Fruit fly (Drosophila melanogaster) whole organism, embryonic: Measurements from ENCODE around the gene CG6790.
A peak's percentile ranks its signal among the peaks of the same experiment; 100 is the strongest.

ENCODE experiments used
- Abd-B ChIP-seq: fragments of 200-800 bp; sonication (Bioruptor generic); optimal IDR thresholded peaks from 2 replicates; lab custom pipeline; 2018; ENCODE audit warnings: missing biosample characterization, mild to moderate bottlenecking, missing genetic modification characterization, moderate library complexity
- CG10543 ChIP-seq: fragments of 200-800 bp; sonication (Bioruptor generic); optimal IDR thresholded peaks from 3 replicates; lab custom pipeline; 2017; ENCODE audit warnings: missing biosample characterization, mild to moderate bottlenecking, missing genetic modification characterization, moderate library complexity
- CG10979 ChIP-seq: fragments of 200-800 bp; sonication (Bioruptor generic); optimal IDR thresholded peaks from 2 replicates; lab custom pipeline; 2018; ENCODE audit warnings: missing biosample characterization, mild to moderate bottlenecking, missing genetic modification characterization, moderate library complexity
- CG11723 ChIP-seq: fragments of 200-800 bp; sonication (Bioruptor generic); optimal IDR thresholded peaks from 2 replicates; lab custom pipeline; 2017; ENCODE audit warnings: missing biosample characterization, mild to moderate bottlenecking, missing genetic modification characterization
- CG12071 ChIP-seq: fragments of 200-800 bp; sonication (Bioruptor generic); optimal IDR thresholded peaks from 3 replicates; lab custom pipeline; 2018; ENCODE audit warnings: missing biosample characterization, mild to moderate bottlenecking, missing genetic modification characterization
- CG12104 ChIP-seq: fragments of 200-800 bp; sonication (Bioruptor generic); optimal IDR thresholded peaks from 3 replicates; lab custom pipeline; 2016; ENCODE audit warnings: missing biosample characterization, missing genetic modification characterization
- CG12236 ChIP-seq: fragments of 200-800 bp; sonication (Bioruptor generic); optimal IDR thresholded peaks from 2 replicates; lab custom pipeline; 2016; ENCODE audit warnings: missing biosample characterization, missing genetic modification characterization
- CG13296 ChIP-seq: fragments of 200-800 bp; sonication (Bioruptor generic); optimal IDR thresholded peaks from 3 replicates; lab custom pipeline; 2018; ENCODE audit warnings: missing biosample characterization, mild to moderate bottlenecking, missing genetic modification characterization
- CG14667 ChIP-seq: fragments of 200-800 bp; sonication (Bioruptor generic); IDR thresholded peaks from 2 replicates; pipeline ENCODE4 v1.3.6; 2022; ENCODE audit warnings: missing biosample characterization, missing genetic modification characterization
- CG1603 ChIP-seq: fragments of 200-800 bp; sonication (Bioruptor generic); optimal IDR thresholded peaks from 2 replicates; lab custom pipeline; 2019; ENCODE audit warnings: missing biosample characterization, mild to moderate bottlenecking, missing genetic modification characterization, moderate library complexity
- CG2199 ChIP-seq: fragments of 200-800 bp; sonication (Bioruptor generic); IDR thresholded peaks from 3 replicates; pipeline ENCODE4 v1.3.6; 2022; ENCODE audit warnings: missing biosample characterization, missing genetic modification characterization
- CG2202 ChIP-seq: fragments of 200-800 bp; sonication (Bioruptor generic); optimal IDR thresholded peaks from 2 replicates; lab custom pipeline; 2018; ENCODE audit warnings: missing biosample characterization, mild to moderate bottlenecking, missing genetic modification characterization
- CG2889 ChIP-seq: fragments of 200-800 bp; sonication (Bioruptor generic); IDR thresholded peaks from 3 replicates; pipeline ENCODE4 v1.3.6; 2022; ENCODE audit warnings: missing biosample characterization, missing genetic modification characterization
- CG7928 ChIP-seq: fragments of 200-800 bp; sonication (Bioruptor generic); optimal IDR thresholded peaks from 2 replicates; lab custom pipeline; 2017; ENCODE audit warnings: missing biosample characterization, mild to moderate bottlenecking, missing genetic modification characterization
- CG8478 ChIP-seq: fragments of >200 bp; optimal IDR thresholded peaks from 2 replicates; lab custom pipeline; 2018
- CG9437 ChIP-seq: fragments of 200-800 bp; sonication (Bioruptor generic); optimal IDR thresholded peaks from 2 replicates; lab custom pipeline; 2018; ENCODE audit warnings: missing biosample characterization, mild to moderate bottlenecking, missing genetic modification characterization
- CoRest ChIP-seq: fragments of 200-800 bp; sonication (Bioruptor generic); optimal IDR thresholded peaks from 3 replicates; lab custom pipeline; 2018; ENCODE audit warnings: missing biosample characterization, mild to moderate bottlenecking, missing genetic modification characterization, moderate library complexity
- Dip2 ChIP-seq: fragments of 200-800 bp; sonication (Bioruptor generic); IDR thresholded peaks from 2 replicates; pipeline ENCODE4 v1.3.6; 2022; ENCODE audit warnings: missing biosample characterization, missing genetic modification characterization
- Ets65A ChIP-seq: fragments of 200-800 bp; sonication (Bioruptor generic); peaks from one replicate; lab custom pipeline; 2016; ENCODE audit warnings: missing biosample characterization, missing genetic modification characterization
- Fer3 ChIP-seq: fragments of 200-800 bp; sonication (Bioruptor generic); optimal IDR thresholded peaks from 2 replicates; lab custom pipeline; 2018; ENCODE audit warnings: missing biosample characterization, mild to moderate bottlenecking, missing genetic modification characterization, moderate library complexity
- HLHmδ ChIP-seq: fragments of 200-800 bp; sonication (Bioruptor generic); optimal IDR thresholded peaks from 2 replicates; lab custom pipeline; 2018; ENCODE audit warnings: missing biosample characterization, mild to moderate bottlenecking, missing genetic modification characterization, moderate library complexity
- Hmx ChIP-seq: fragments of 200-800 bp; sonication (Bioruptor generic); optimal IDR thresholded peaks from 2 replicates; lab custom pipeline; 2016; ENCODE audit warnings: missing biosample characterization, missing genetic modification characterization
- Lpt ChIP-seq: fragments of >200 bp; optimal IDR thresholded peaks from 2 replicates; lab custom pipeline; 2018; ENCODE audit warnings: missing biosample characterization, missing genetic modification characterization
- MESR4 ChIP-seq: fragments of 200-800 bp; sonication (Bioruptor generic); optimal IDR thresholded peaks from 2 replicates; lab custom pipeline; 2018; ENCODE audit warnings: missing biosample characterization, mild to moderate bottlenecking, missing genetic modification characterization, moderate library complexity
- Med ChIP-seq: fragments of 200-800 bp; sonication (Bioruptor generic); peaks from one replicate; lab custom pipeline; 2016; ENCODE audit warnings: missing biosample characterization, missing genetic modification characterization, mild to moderate bottlenecking, inconsistent platforms, moderate library complexity
- Mrtf ChIP-seq: fragments of 200-800 bp; sonication (Bioruptor generic); IDR thresholded peaks from 3 replicates; pipeline ENCODE4 v1.3.6; 2022; ENCODE audit warnings: missing biosample characterization, missing genetic modification characterization
- Oli ChIP-seq: fragments of 200-800 bp; sonication (Bioruptor generic); optimal IDR thresholded peaks from 2 replicates; lab custom pipeline; 2018; ENCODE audit warnings: missing biosample characterization, mild to moderate bottlenecking, missing genetic modification characterization, moderate library complexity
- Pdp1 ChIP-seq, 2 experiments: fragments of 200-800 bp; sonication (Bioruptor generic); optimal IDR thresholded peaks; 3 replicates each; lab custom pipeline; 2016; ENCODE audit warnings: missing biosample characterization in 2 of 2, missing genetic modification characterization in 2 of 2, mild to moderate bottlenecking in 1 of 2, moderate library complexity in 1 of 2
- Scr ChIP-seq: fragments of 200-800 bp; sonication (Bioruptor generic); IDR thresholded peaks from 2 replicates; pipeline ENCODE4 v1.3.6; 2022; ENCODE audit warnings: missing biosample characterization, missing genetic modification characterization; ENCODE audit not compliant: partially characterized antibody
- Sin3A ChIP-seq: fragments of >200 bp; optimal IDR thresholded peaks from 2 replicates; lab custom pipeline; 2018
- Ssrp ChIP-seq: fragments of 200-800 bp; sonication (Bioruptor generic); optimal IDR thresholded peaks from 2 replicates; lab custom pipeline; 2018; ENCODE audit warnings: missing biosample characterization, mild to moderate bottlenecking, missing genetic modification characterization, moderate library complexity
- ab ChIP-seq: fragments of 200-800 bp; sonication (Bioruptor generic); optimal IDR thresholded peaks from 2 replicates; lab custom pipeline; 2016; ENCODE audit warnings: missing biosample characterization, missing genetic modification characterization
- ac ChIP-seq: fragments of 200-800 bp; sonication (Bioruptor generic); optimal IDR thresholded peaks from 3 replicates; lab custom pipeline; 2017; ENCODE audit warnings: missing biosample characterization, mild to moderate bottlenecking, missing genetic modification characterization
- cas ChIP-seq: fragments of 200-800 bp; sonication (Bioruptor generic); IDR thresholded peaks from 2 replicates; pipeline ENCODE4 v1.3.6; 2022; ENCODE audit warnings: missing biosample characterization, missing genetic modification characterization
- cwo ChIP-seq: fragments of 200-800 bp; sonication (Bioruptor generic); optimal IDR thresholded peaks from 3 replicates; lab custom pipeline; 2017; ENCODE audit warnings: missing biosample characterization, missing genetic modification characterization, mild to moderate bottlenecking, moderate library complexity, missing genetic modification reagents
- dati ChIP-seq: fragments of 200-800 bp; sonication (Bioruptor generic); IDR thresholded peaks from 2 replicates; pipeline ENCODE4 v1.3.6; 2022; ENCODE audit warnings: missing biosample characterization, missing genetic modification characterization
- dmrt11E ChIP-seq: fragments of 200-800 bp; sonication (Bioruptor generic); optimal IDR thresholded peaks from 3 replicates; lab custom pipeline; 2018; ENCODE audit warnings: missing biosample characterization, mild to moderate bottlenecking, missing genetic modification characterization, moderate library complexity
- dysf ChIP-seq: fragments of 200-800 bp; sonication (Bioruptor generic); IDR thresholded peaks from 3 replicates; pipeline ENCODE4 v1.3.6; 2022; ENCODE audit warnings: missing biosample characterization, missing genetic modification characterization
- fru ChIP-seq: fragments of >200 bp; optimal IDR thresholded peaks from 2 replicates; lab custom pipeline; 2017
- gro ChIP-seq: fragments of 200-800 bp; sonication (Bioruptor generic); optimal IDR thresholded peaks from 2 replicates; lab custom pipeline; 2016; ENCODE audit warnings: missing biosample characterization, missing genetic modification characterization
- gsb-n ChIP-seq: fragments of 200-800 bp; sonication (Bioruptor generic); optimal IDR thresholded peaks from 3 replicates; lab custom pipeline; 2018; ENCODE audit warnings: missing biosample characterization, mild to moderate bottlenecking, missing genetic modification characterization
- maf-S ChIP-seq: fragments of 200-800 bp; sonication (Bioruptor generic); optimal IDR thresholded peaks from 2 replicates; lab custom pipeline; 2016; ENCODE audit warnings: missing biosample characterization, missing genetic modification characterization
- org-1 ChIP-seq: fragments of 200-800 bp; sonication (Bioruptor generic); optimal IDR thresholded peaks from 2 replicates; lab custom pipeline; 2017; ENCODE audit warnings: missing biosample characterization, missing genetic modification characterization
- pan ChIP-seq, 4 experiments: fragments of >200 bp in 3 of 4; fragments of 200-800 bp in 1 of 4; sonication (Bioruptor generic) in 1 of 4; optimal IDR thresholded peaks in 3 of 4; IDR thresholded peaks in 1 of 4; 2 replicates each; pipeline versions ENCODE4 v1.3.6 to Lab custom; 2017 to 2022; ENCODE audit warnings: missing biosample characterization in 2 of 4, missing genetic modification characterization in 2 of 4, mixed read lengths in 1 of 4
- pzg ChIP-seq: fragments of 200-800 bp; sonication (Bioruptor generic); optimal IDR thresholded peaks from 3 replicates; lab custom pipeline; 2018; ENCODE audit warnings: missing biosample characterization, mild to moderate bottlenecking, missing genetic modification characterization, moderate library complexity
- schlank ChIP-seq: fragments of 200-800 bp; sonication (Bioruptor generic); optimal IDR thresholded peaks from 2 replicates; lab custom pipeline; 2018; ENCODE audit warnings: missing biosample characterization, mild to moderate bottlenecking, missing genetic modification characterization
- sob ChIP-seq: fragments of 200-800 bp; sonication (Bioruptor generic); IDR thresholded peaks from 2 replicates; pipeline ENCODE4 v1.3.6; 2022; ENCODE audit warnings: missing biosample characterization, missing genetic modification characterization
- tin ChIP-seq: fragments of 200-800 bp; sonication (Bioruptor generic); optimal IDR thresholded peaks from 3 replicates; lab custom pipeline; 2016; ENCODE audit warnings: missing biosample characterization, missing genetic modification characterization
- tx ChIP-seq: fragments of 200-800 bp; sonication (Bioruptor generic); optimal IDR thresholded peaks from 2 replicates; lab custom pipeline; 2016; ENCODE audit warnings: missing biosample characterization, missing genetic modification characterization
- vfl ChIP-seq: fragments of 200-800 bp; sonication (Bioruptor generic); optimal IDR thresholded peaks from 2 replicates; lab custom pipeline; 2016; ENCODE audit warnings: missing biosample characterization, missing genetic modification characterization

The CG6790 gene

dm6 chr3R:11613252-11614036 is 34.9 kb upstream of the CG6790 start (continued):
- no peak for TF ChIP-seq CG8478 (lab: Kevin White, UChicago)
- TF ChIP-seq ab, result peak; percentile 29
- peak; percentile 45 for TF ChIP-seq Ssrp (tag; lab: Kevin White, UChicago)
- peak; percentile 24 for TF ChIP-seq pzg
- peak; percentile 15 for TF ChIP-seq Oli
- TF ChIP-seq gro (GFP tag; lab: Kevin White, UChicago), result peak; percentile 22
- peak; percentile 87 for TF ChIP-seq Dip2 (GFP tag; lab: Robert Waterston, UW)
- TF ChIP-seq CG2199 (GFP tag; lab: Robert Waterston, UW), result peak; percentile 86; the same call in 2 of the 3 replicates
- peak; percentile 66 for TF ChIP-seq tin (GFP tag; lab: Kevin White, UChicago)
- peak; percentile 33 for TF ChIP-seq CG2202 (tag; lab: Kevin White, UChicago)
- no peak for TF ChIP-seq CG9437 (GFP tag; lab: Kevin White, UChicago)
- peak; percentile 67; the same call in 2 of the 3 replicates for TF ChIP-seq Mrtf (GFP tag; lab: Robert Waterston, UW)
- TF ChIP-seq Abd-B (GFP tag; lab: Kevin White, UChicago), result peak; percentile 35
- TF ChIP-seq Lpt (GFP tag; lab: Kevin White, UChicago), result no peak
- TF ChIP-seq CG12236 (GFP tag; lab: Kevin White, UChicago), result no peak
- TF ChIP-seq Ets65A (GFP tag; lab: Kevin White, UChicago), result peak; percentile 98
- TF ChIP-seq Hmx (GFP tag; lab: Kevin White, UChicago), result no peak
- peak; percentile 49 for TF ChIP-seq CG10979
- TF ChIP-seq dmrt11E (tag; lab: Kevin White, UChicago), result peak; percentile 61
- TF ChIP-seq CG7928 (GFP tag; lab: Kevin White, UChicago), result no peak
- TF ChIP-seq org-1, result no peak
- no peak for TF ChIP-seq Sin3A (lab: Kevin White, UChicago)
- TF ChIP-seq Med (GFP tag; lab: Kevin White, UChicago), result peak; percentile 97
- peak; percentile 28; the same call in 1 of the 2 replicates for TF ChIP-seq Scr (GFP tag; lab: Robert Waterston, UW)
- TF ChIP-seq CG14667 (GFP tag; lab: Robert Waterston, UW), result peak; percentile 73
- TF ChIP-seq CG12104 (GFP tag; lab: Kevin White, UChicago), result peak; percentile 14
- TF ChIP-seq dysf (GFP tag; lab: Robert Waterston, UW), result peak; percentile 78
- TF ChIP-seq MESR4 (GFP tag; lab: Kevin White, UChicago), result no peak
- TF ChIP-seq schlank (tag; lab: Kevin White, UChicago), result no peak
- TF ChIP-seq pan (optimal IDR thresholded peaks at IDR 0.05; lab: Kevin White, UChicago), result no peak
- TF ChIP-seq pan (GFP tag; optimal IDR thresholded peaks at IDR 0.05 in 1 of 2, IDR thresholded peaks at IDR 0.05 in 1 of 2), result peak in 1 of 2 experiments; percentile 57
- no peak for TF ChIP-seq CG11723
- TF ChIP-seq CG2889 (GFP tag; lab: Robert Waterston, UW), result no peak
- peak; percentile 42; the same call in 1 of the 2 replicates for TF ChIP-seq cas
- peak; percentile 6 to 70 for TF ChIP-seq Pdp1 (GFP tag; optimal IDR thresholded peaks at IDR 0.05; lab: Kevin White, UChicago)
- no peak for TF ChIP-seq CG12071 (GFP tag; lab: Kevin White, UChicago)
- peak; percentile 81 for TF ChIP-seq sob (GFP tag; lab: Robert Waterston, UW)
- TF ChIP-seq CG10543, result no peak
- peak; percentile 35 for TF ChIP-seq Fer3 (tag; lab: Kevin White, UChicago)
- peak; percentile 41 for TF ChIP-seq ac (GFP tag; lab: Kevin White, UChicago)
- no peak for TF ChIP-seq CG13296 (GFP tag; lab: Kevin White, UChicago)
- no peak for TF ChIP-seq HLHmδ (GFP tag; lab: Kevin White, UChicago)
- TF ChIP-seq gsb-n (tag; lab: Kevin White, UChicago), result peak; percentile 21
- TF ChIP-seq CG1603 (tag; lab: Kevin White, UChicago), result peak; percentile 48
- TF ChIP-seq tx, result peak; percentile 42
- no peak for TF ChIP-seq dati
- TF ChIP-seq fru (lab: Kevin White, UChicago), result no peak
- peak; percentile 18 for TF ChIP-seq maf-S (GFP tag; lab: Kevin White, UChicago)
- no peak for TF ChIP-seq vfl
- no peak for TF ChIP-seq cwo (GFP tag; lab: Kevin White, UChicago)
- peak; percentile 72 for TF ChIP-seq CoRest
